Fruit fly (Drosophila melanogaster) whole organism, pupa: Measurements from ENCODE around the gene DhpD.
"Not testable (repeated sequence)": the region's sequence is repeated elsewhere in the genome, so short reads cannot be mapped to it uniquely, and the experiment has no call there.

ENCODE experiments used
- CG10348 ChIP-seq: fragments of 200-800 bp; sonication (Bioruptor generic); IDR thresholded peaks from 2 replicates; pipeline ENCODE4 v1.3.6; 2022; ENCODE audit warnings: missing biosample characterization, missing genetic modification characterization
- CG12605 ChIP-seq: fragments of 200-800 bp; sonication (Bioruptor generic); IDR thresholded peaks from 2 replicates; pipeline ENCODE4 v1.3.6; 2022; ENCODE audit warnings: missing biosample characterization, missing genetic modification characterization
- CG13204 ChIP-seq: fragments of 200-800 bp; sonication (Bioruptor generic); optimal IDR thresholded peaks from 2 replicates; lab custom pipeline; 2018; ENCODE audit warnings: missing biosample characterization, mild to moderate bottlenecking, missing genetic modification characterization, moderate library complexity
- CG14655 ChIP-seq: fragments of 200-800 bp; sonication (Bioruptor generic); optimal IDR thresholded peaks from 3 replicates; lab custom pipeline; 2017; ENCODE audit warnings: mild to moderate bottlenecking, missing biosample characterization, missing genetic modification reagents, missing genetic modification characterization
- CG15710 ChIP-seq: fragments of 200-800 bp; sonication (Bioruptor generic); optimal IDR thresholded peaks from 2 replicates; lab custom pipeline; 2018; ENCODE audit warnings: missing biosample characterization, mild to moderate bottlenecking, missing genetic modification characterization, moderate library complexity
- CG17806 ChIP-seq: fragments of 200-800 bp; sonication (Bioruptor generic); optimal IDR thresholded peaks from 2 replicates; lab custom pipeline; 2018; ENCODE audit warnings: missing biosample characterization, mild to moderate bottlenecking, missing genetic modification characterization, moderate library complexity
- CG32121 ChIP-seq: fragments of 200-800 bp; sonication (Bioruptor generic); IDR thresholded peaks from 2 replicates; pipeline ENCODE4 v1.3.6; 2022; ENCODE audit warnings: missing biosample characterization, missing genetic modification characterization
- CG34367 ChIP-seq: fragments of 200-800 bp; sonication (Bioruptor generic); optimal IDR thresholded peaks from 2 replicates; lab custom pipeline; 2018; ENCODE audit warnings: missing biosample characterization, mild to moderate bottlenecking, missing genetic modification characterization
- CG4496 ChIP-seq: fragments of 200-800 bp; sonication (Bioruptor generic); IDR thresholded peaks from 3 replicates; pipeline ENCODE4 v1.3.6; 2022; ENCODE audit warnings: missing biosample characterization, missing genetic modification characterization
- CG8159 ChIP-seq: fragments of 200-800 bp; sonication (Bioruptor generic); optimal IDR thresholded peaks from 3 replicates; lab custom pipeline; 2018; ENCODE audit warnings: missing biosample characterization, mild to moderate bottlenecking, missing genetic modification characterization, moderate library complexity
- CG8301 ChIP-seq: fragments of 200-800 bp; sonication (Bioruptor generic); optimal IDR thresholded peaks from 2 replicates; lab custom pipeline; 2018; ENCODE audit warnings: missing biosample characterization, mild to moderate bottlenecking, missing genetic modification characterization
- CG9948 ChIP-seq: fragments of 200-800 bp; sonication (Bioruptor generic); optimal IDR thresholded peaks from 2 replicates; lab custom pipeline; 2018; ENCODE audit warnings: missing biosample characterization, mild to moderate bottlenecking, missing genetic modification characterization, moderate library complexity
- D1 ChIP-seq: fragments of 200-800 bp; sonication (Bioruptor generic); optimal IDR thresholded peaks from 2 replicates; lab custom pipeline; 2018; ENCODE audit warnings: missing biosample characterization, mild to moderate bottlenecking, missing genetic modification characterization, moderate library complexity
- EcR ChIP-seq: fragments of 200-800 bp; sonication (Bioruptor generic); optimal IDR thresholded peaks from 3 replicates; lab custom pipeline; 2019; ENCODE audit warnings: missing biosample characterization, missing genetic modification characterization, mild to moderate bottlenecking, moderate library complexity, missing genetic modification reagents
- Ets98B ChIP-seq: fragments of 200-800 bp; sonication (Bioruptor generic); IDR thresholded peaks from 2 replicates; pipeline ENCODE4 v1.3.6; 2022; ENCODE audit warnings: missing biosample characterization, missing genetic modification characterization
- Pif1A ChIP-seq: fragments of 200-800 bp; sonication (Bioruptor generic); optimal IDR thresholded peaks from 3 replicates; lab custom pipeline; 2016; ENCODE audit warnings: missing biosample characterization, missing genetic modification characterization
- Snoo ChIP-seq: fragments of 200-800 bp; sonication (Bioruptor generic); optimal IDR thresholded peaks from 3 replicates; lab custom pipeline; 2017; ENCODE audit warnings: missing biosample characterization, mild to moderate bottlenecking, missing genetic modification characterization, inconsistent platforms
- fd96Ca ChIP-seq: fragments of 200-800 bp; sonication (Bioruptor generic); IDR thresholded peaks from 3 replicates; pipeline ENCODE4 v1.3.6; 2022; ENCODE audit warnings: missing biosample characterization, missing genetic modification characterization
- gl ChIP-seq: fragments of 200-800 bp; sonication (Bioruptor generic); optimal IDR thresholded peaks from 2 replicates; lab custom pipeline; 2018; ENCODE audit warnings: missing biosample characterization, mild to moderate bottlenecking, missing genetic modification characterization
- rn ChIP-seq: fragments of 200-800 bp; sonication (Bioruptor generic); IDR thresholded peaks from 2 replicates; pipeline ENCODE4 v1.3.6; 2022; ENCODE audit warnings: missing biosample characterization, missing genetic modification characterization

Gene DhpD

dm6 chr3R:4211483-4211882, 17.6 kb downstream of the DhpD start, which contains the start of gene aux:
aux (plus strand) TSS chr3R:4211783.
- not testable (repeated sequence) for TF ChIP-seq Snoo; CG8301; CG4496 (GFP tag; lab: Robert Waterston, UW)
- TF ChIP-seq, all 21 proteins: peak for 0; not testable (repeated sequence) for 21

- no peak for TF ChIP-seq gl
- no peak for TF ChIP-seq CG32121 (GFP tag; lab: Robert Waterston, UW)
- peak; percentile 24 for TF ChIP-seq D1 (tag; lab: Kevin White, UChicago)
- TF ChIP-seq CG10348 (GFP tag; lab: Robert Waterston, UW): no peak
- TF ChIP-seq CG9948 (tag; lab: Kevin White, UChicago): no peak
- peak; percentile 12 for TF ChIP-seq CG14655 (GFP tag; lab: Kevin White, UChicago)
- 0 out of 2 replicates have a peak, but pooled peaks have one; percentile 23 for TF ChIP-seq CG12605
- TF ChIP-seq Pif1A: peak; percentile 23
Measured at dm6 chr3R:4197055-4197454, 32.0 kb downstream of the DhpD start, which contains the start of gene beta-Man. beta-Man (plus strand) TSS chr3R:4197206.

dm6 chr3R:4190160-4190559, 38.9 kb downstream of the DhpD start, which contains the start of gene Dsk:
Dsk (minus strand) TSS chr3R:4190260.
- TF ChIP-seq CG17806 (tag; lab: Kevin White, UChicago) (no peak), EcR (GFP tag; lab: Kevin White, UChicago) (no peak), Pif1A (no peak), Snoo (no peak), CG15710 (tag; lab: Kevin White, UChicago) (no peak), CG34367 (tag; lab: Kevin White, UChicago) (no peak), CG8159 (tag; lab: Kevin White, UChicago) (no peak), CG32121 (GFP tag; lab: Robert Waterston, UW) (no peak), CG14655 (GFP tag; lab: Kevin White, UChicago) (no peak), CG8301 (no peak), CG12605 (no peak), CG9948 (tag; lab: Kevin White, UChicago) (no peak), Ets98B (no peak), CG10348 (GFP tag; lab: Robert Waterston, UW) (no peak), D1 (tag; lab: Kevin White, UChicago) (no peak), fd96Ca (GFP tag; lab: Robert Waterston, UW) (no peak), rn (GFP tag; lab: Robert Waterston, UW) (no peak), gl (no peak), CG13204 (no peak)

- TF ChIP-seq EcR (GFP tag; lab: Kevin White, UChicago): peak; percentile 65
- TF ChIP-seq CG15710 (tag; lab: Kevin White, UChicago): peak; percentile 4
- no peak for TF ChIP-seq CG32121 (GFP tag; lab: Robert Waterston, UW)
- peak; percentile 9 for TF ChIP-seq CG14655 (GFP tag; lab: Kevin White, UChicago)
- no peak for TF ChIP-seq CG8159 (tag; lab: Kevin White, UChicago)
- peak; percentile 9 for TF ChIP-seq gl
- TF ChIP-seq, all 21 proteins: peak for 4
Measured at dm6 chr3R:4186820-4187540, 42.1 kb downstream of the DhpD start.

- no peak for TF ChIP-seq CG32121 (GFP tag; lab: Robert Waterston, UW)
- peak; percentile 82 for TF ChIP-seq EcR (GFP tag; lab: Kevin White, UChicago)
Measured at dm6 chr3R:4180543-4181214, 48.4 kb downstream of the DhpD start.

dm6 chr3R:4178750-4179485, 50.1 kb downstream of the DhpD start:
- no peak for TF ChIP-seq CG32121 (GFP tag; lab: Robert Waterston, UW)
- TF ChIP-seq Pif1A: no peak
- no peak for TF ChIP-seq CG4496 (GFP tag; lab: Robert Waterston, UW)
- TF ChIP-seq D1 (tag; lab: Kevin White, UChicago): no peak
- no peak for TF ChIP-seq gl
- TF ChIP-seq, all 21 proteins: peak for 0
